Worm (Caenorhabditis elegans) whole organism, L2 larva: Measurements from ENCODE around the gene frm-7.

Experiments
- C34F6.9 ChIP-seq: fragments of 150-350 bp; optimal IDR thresholded peaks from 2 replicates; lab custom pipeline; 2014; ENCODE audit warnings: missing biosample characterization, missing genetic modification characterization
- F13H6.1 ChIP-seq: sonication (generic microtip); optimal IDR thresholded peaks from 2 replicates; lab custom pipeline; 2016; ENCODE audit warnings: missing genetic modification characterization, missing compliant biosample characterization
- Y55F3AM.14 ChIP-seq: fragments of 200-800 bp; sonication (Bioruptor generic); optimal IDR thresholded peaks from 2 replicates; lab custom pipeline; 2018; ENCODE audit warnings: mild to moderate bottlenecking, missing genetic modification characterization, missing compliant biosample characterization
- ZK546.5 ChIP-seq: sonication (generic microtip); optimal IDR thresholded peaks from 2 replicates; lab custom pipeline; 2017; ENCODE audit warnings: missing biosample characterization, missing genetic modification characterization
- alr-1 ChIP-seq: fragments of 150-350 bp; optimal IDR thresholded peaks from 2 replicates; lab custom pipeline; 2014; ENCODE audit warnings: missing biosample characterization, missing genetic modification characterization
- aly-2 ChIP-seq: fragments of 150-350 bp; optimal IDR thresholded peaks from 2 replicates; lab custom pipeline; 2014; ENCODE audit warnings: missing biosample characterization, missing genetic modification characterization
- blmp-1 ChIP-seq: sonication (generic microtip); optimal IDR thresholded peaks from 2 replicates; lab custom pipeline; 2017; ENCODE audit warnings: missing genetic modification characterization, mild to moderate bottlenecking, missing compliant biosample characterization, antibody characterized with exemption, moderate library complexity; ENCODE audit not compliant: insufficient read depth
- ceh-16 ChIP-seq: fragments of 150-350 bp; optimal IDR thresholded peaks from 2 replicates; lab custom pipeline; 2014; ENCODE audit warnings: missing biosample characterization, missing genetic modification characterization
- ceh-82 ChIP-seq: fragments of 150-350 bp; optimal IDR thresholded peaks from 2 replicates; lab custom pipeline; 2014; ENCODE audit warnings: missing biosample characterization, missing genetic modification characterization
- crh-2 ChIP-seq: sonication (generic microtip); optimal IDR thresholded peaks from 2 replicates; lab custom pipeline; 2017; ENCODE audit warnings: missing biosample characterization, missing genetic modification characterization
- dmd-4 ChIP-seq: sonication (generic microtip); optimal IDR thresholded peaks from 2 replicates; lab custom pipeline; 2017; ENCODE audit warnings: missing biosample characterization, missing genetic modification characterization
- egl-27 ChIP-seq: sonication (generic microtip); optimal IDR thresholded peaks from 3 replicates; lab custom pipeline; 2017; ENCODE audit warnings: missing biosample characterization, missing genetic modification reagents, missing genetic modification characterization
- elt-1 ChIP-seq: fragments of 150-350 bp; optimal IDR thresholded peaks from 2 replicates; lab custom pipeline; 2014; ENCODE audit warnings: missing biosample characterization, missing genetic modification characterization
- fos-1 ChIP-seq: fragments of 150-350 bp; optimal IDR thresholded peaks from 2 replicates; lab custom pipeline; 2014; ENCODE audit warnings: missing biosample characterization, missing genetic modification characterization
- gmeb-1 ChIP-seq: fragments of 150-350 bp; optimal IDR thresholded peaks from 2 replicates; lab custom pipeline; 2014; ENCODE audit warnings: missing biosample characterization, missing genetic modification characterization
- lin-13 ChIP-seq: fragments of 150-350 bp; optimal IDR thresholded peaks from 2 replicates; lab custom pipeline; 2014; ENCODE audit warnings: missing biosample characterization, missing genetic modification reagents, missing genetic modification characterization
- lin-39 ChIP-seq: fragments of 150-350 bp; optimal IDR thresholded peaks from 2 replicates; lab custom pipeline; 2014; ENCODE audit warnings: missing biosample characterization, missing genetic modification reagents, missing genetic modification characterization
- lsy-2 ChIP-seq, 2 experiments: fragments of 150-350 bp in 1 of 2; sonication (generic microtip) in 1 of 2; optimal IDR thresholded peaks; 2 replicates each; lab custom pipeline; 2014 to 2017; ENCODE audit warnings: missing biosample characterization in 2 of 2, missing genetic modification characterization in 2 of 2
- mab-5 ChIP-seq: fragments of 150-350 bp; optimal IDR thresholded peaks from 2 replicates; lab custom pipeline; 2014; ENCODE audit warnings: missing biosample characterization, missing genetic modification characterization
- mbf-1 ChIP-seq: sonication (generic microtip); optimal IDR thresholded peaks from 2 replicates; lab custom pipeline; 2017; ENCODE audit warnings: missing biosample characterization, missing genetic modification characterization
- mdl-1 ChIP-seq, 2 experiments: fragments of 150-350 bp in 1 of 2; sonication (generic microtip) in 1 of 2; optimal IDR thresholded peaks; 2 replicates each; lab custom pipeline; 2017; ENCODE audit warnings: missing biosample characterization in 2 of 2, missing genetic modification characterization in 2 of 2
- nhr-11 ChIP-seq: fragments of 150-350 bp; optimal IDR thresholded peaks from 2 replicates; lab custom pipeline; 2014; ENCODE audit warnings: missing biosample characterization, missing genetic modification characterization
- nhr-12 ChIP-seq: fragments of 150-350 bp; optimal IDR thresholded peaks from 2 replicates; lab custom pipeline; 2014; ENCODE audit warnings: missing biosample characterization, missing genetic modification characterization
- nhr-129 ChIP-seq: fragments of 150-350 bp; optimal IDR thresholded peaks from 2 replicates; lab custom pipeline; 2014; ENCODE audit warnings: missing biosample characterization, missing genetic modification characterization
- nhr-21 ChIP-seq: fragments of 150-350 bp; optimal IDR thresholded peaks from 2 replicates; lab custom pipeline; 2014; ENCODE audit warnings: missing biosample characterization, missing genetic modification characterization
- nhr-23 ChIP-seq: fragments of 150-350 bp; optimal IDR thresholded peaks from 2 replicates; lab custom pipeline; 2014; ENCODE audit warnings: missing biosample characterization, missing genetic modification reagents, missing genetic modification characterization
- nhr-237 ChIP-seq: fragments of 150-350 bp; optimal IDR thresholded peaks from 2 replicates; lab custom pipeline; 2014; ENCODE audit warnings: missing biosample characterization, missing genetic modification characterization
- nhr-25 ChIP-seq: fragments of 150-350 bp; sonication (generic microtip); optimal IDR thresholded peaks from 3 replicates; lab custom pipeline; 2014; ENCODE audit warnings: missing biosample characterization, missing genetic modification characterization
- nhr-6 ChIP-seq: fragments of 150-350 bp; optimal IDR thresholded peaks from 2 replicates; lab custom pipeline; 2014; ENCODE audit warnings: missing biosample characterization, missing genetic modification characterization
- nhr-77 ChIP-seq: fragments of 150-350 bp; optimal IDR thresholded peaks from 2 replicates; lab custom pipeline; 2014; ENCODE audit warnings: missing biosample characterization, missing genetic modification characterization
- peb-1 ChIP-seq: fragments of 150-350 bp; optimal IDR thresholded peaks from 2 replicates; lab custom pipeline; 2014; ENCODE audit warnings: missing biosample characterization, missing genetic modification characterization
- sem-4 ChIP-seq: fragments of 150-350 bp; optimal IDR thresholded peaks from 2 replicates; lab custom pipeline; 2014; ENCODE audit warnings: missing biosample characterization, missing genetic modification reagents, missing genetic modification characterization
- skn-1 ChIP-seq: sonication (generic microtip); optimal IDR thresholded peaks from 2 replicates; lab custom pipeline; 2017; ENCODE audit warnings: missing biosample characterization, missing genetic modification characterization
- sma-3 ChIP-seq: sonication (generic microtip); optimal IDR thresholded peaks from 2 replicates; lab custom pipeline; 2016; ENCODE audit warnings: missing genetic modification reagents, missing genetic modification characterization, missing compliant biosample characterization
- sma-9 ChIP-seq, 2 experiments: fragments of 150-350 bp in 1 of 2; sonication (generic microtip) in 1 of 2; optimal IDR thresholded peaks; 2 replicates each; lab custom pipeline; 2014 to 2016; ENCODE audit warnings: missing genetic modification characterization in 2 of 2, mild to moderate bottlenecking in 1 of 2, missing biosample characterization in 1 of 2, missing compliant biosample characterization in 1 of 2, missing genetic modification reagents in 1 of 2, moderate library complexity in 1 of 2
- unc-39 ChIP-seq: fragments of 150-350 bp; optimal IDR thresholded peaks from 2 replicates; lab custom pipeline; 2014; ENCODE audit warnings: missing biosample characterization, missing genetic modification characterization
- unc-55 ChIP-seq: fragments of 150-350 bp; sonication (generic microtip); optimal IDR thresholded peaks from 3 replicates; lab custom pipeline; 2014; ENCODE audit warnings: missing biosample characterization, missing genetic modification reagents, missing genetic modification characterization
- unc-62 ChIP-seq: fragments of 150-350 bp; optimal IDR thresholded peaks from 2 replicates; lab custom pipeline; 2014; ENCODE audit warnings: missing biosample characterization, missing genetic modification reagents, missing genetic modification characterization
- ztf-1 ChIP-seq: fragments of 200-800 bp; sonication (Bioruptor generic); conservative IDR thresholded peaks from 2 replicates; pipeline ENCODE4 v1.3.6; 2022; ENCODE audit warnings: missing genetic modification characterization, missing compliant biosample characterization
- ztf-11 ChIP-seq: sonication (generic microtip); optimal IDR thresholded peaks from 2 replicates; lab custom pipeline; 2017; ENCODE audit warnings: missing biosample characterization, missing genetic modification characterization
- ztf-4 ChIP-seq: fragments of 150-350 bp; optimal IDR thresholded peaks from 2 replicates; lab custom pipeline; 2014; ENCODE audit warnings: missing biosample characterization, missing genetic modification characterization

The frm-7 gene

ce11 chrV:12291587-12291986 is 10.7 kb upstream of the frm-7 start, which contains the start of the genes srpa-68 and srh-16 (continued):
- TF ChIP-seq aly-2 (tag; lab: Kevin White, UChicago) = no peak
- peak; percentile 83 for TF ChIP-seq sem-4
- TF ChIP-seq elt-1 (tag; lab: Kevin White, UChicago) = no peak
- peak; percentile 47 for TF ChIP-seq blmp-1
- TF ChIP-seq C34F6.9 (tag; lab: Kevin White, UChicago) = peak; percentile 91

ce11 chrV:12294091-12294490 is 8.2 kb upstream of the frm-7 start:
- TF ChIP-seq sma-3 (GFP tag; lab: Kevin White, UChicago) (peak; percentile 61), nhr-237 (tag; lab: Kevin White, UChicago) (no peak), mab-5 (tag; lab: Kevin White, UChicago) (peak; percentile 12), nhr-25 (tag; lab: Kevin White, UChicago) (peak; percentile 28), egl-27 (tag; lab: Kevin White, UChicago) (peak; percentile 22), elt-1 (tag; lab: Kevin White, UChicago) (no peak)

- TF ChIP-seq nhr-11 (tag; lab: Kevin White, UChicago) (no peak), sma-9 (GFP tag; optimal IDR thresholded peaks at IDR 0.05; lab: Kevin White, UChicago) (peak; percentile 19), sma-9 (tag; optimal IDR thresholded peaks at IDR 0.05; lab: Kevin White, UChicago) (no peak), sem-4 (peak; percentile 14), nhr-21 (peak; percentile 75)
Measured at ce11 chrV:12295015-12295414, 7.3 kb upstream of the frm-7 start.

ce11 chrV:12295520-12295919 is 6.8 kb upstream of the frm-7 start:
- TF ChIP-seq fos-1 (tag; lab: Kevin White, UChicago) (no peak), lin-39 (tag; lab: Kevin White, UChicago) (no peak), dmd-4 (tag; lab: Kevin White, UChicago) (no peak), nhr-77 (tag; lab: Kevin White, UChicago) (no peak), alr-1 (tag; lab: Kevin White, UChicago) (no peak), mdl-1 (tag; optimal IDR thresholded peaks at IDR 0.05; lab: Kevin White, UChicago) (no peak), nhr-21 (no peak), nhr-25 (tag; lab: Kevin White, UChicago) (peak; percentile 47), lsy-2 (tag; optimal IDR thresholded peaks at IDR 0.05; lab: Kevin White, UChicago) (no peak), nhr-11 (tag; lab: Kevin White, UChicago) (no peak), mbf-1 (tag; lab: Kevin White, UChicago) (no peak), mab-5 (tag; lab: Kevin White, UChicago) (no peak), gmeb-1 (no peak), elt-1 (tag; lab: Kevin White, UChicago) (peak; percentile 73), F13H6.1 (tag; lab: Kevin White, UChicago) (no peak), unc-62 (GFP tag; lab: Kevin White, UChicago) (no peak), nhr-129 (tag; lab: Kevin White, UChicago) (peak; percentile 21), crh-2 (tag; lab: Kevin White, UChicago) (peak; percentile 16), sma-9 (GFP tag; optimal IDR thresholded peaks at IDR 0.05; lab: Kevin White, UChicago) (peak; percentile 72), sma-9 (tag; optimal IDR thresholded peaks at IDR 0.05; lab: Kevin White, UChicago) (no peak), ceh-16 (tag; lab: Kevin White, UChicago) (no peak), nhr-12 (tag; lab: Kevin White, UChicago) (no peak), nhr-6 (tag; lab: Kevin White, UChicago) (no peak), sma-3 (GFP tag; lab: Kevin White, UChicago) (no peak), ztf-4 (tag; lab: Kevin White, UChicago) (no peak), peb-1 (tag; lab: Kevin White, UChicago) (no peak), ceh-82 (no peak), blmp-1 (peak; percentile 26), unc-55 (GFP tag; lab: Kevin White, UChicago) (no peak), lin-13 (GFP tag; lab: Kevin White, UChicago) (no peak), skn-1 (tag; lab: Kevin White, UChicago) (no peak), ztf-1 (GFP tag; lab: Robert Waterston, UW) (no peak), nhr-23 (tag; lab: Kevin White, UChicago) (no peak), egl-27 (tag; lab: Kevin White, UChicago) (no peak), ztf-11 (tag; lab: Kevin White, UChicago) (no peak), Y55F3AM.14 (no peak), unc-39 (no peak), ZK546.5 (no peak)
- TF ChIP-seq, all 48 proteins: peak for 6
